Fruit fly (Drosophila melanogaster) whole organism, wandering third instar larva: ENCODE results near the gene CG14644.
A peak's percentile ranks its signal among the peaks of the same experiment; 100 is the strongest.

Experiments used
- Abd-B ChIP-seq: fragments of >200 bp; optimal IDR thresholded peaks from 2 replicates; lab custom pipeline; 2017; ENCODE audit warnings: missing biosample characterization, missing genetic modification characterization
- CG32264 ChIP-seq: fragments of 200-800 bp; sonication (Bioruptor generic); optimal IDR thresholded peaks from 2 replicates; lab custom pipeline; 2016; ENCODE audit warnings: missing biosample characterization, missing genetic modification characterization
- CG9705 ChIP-seq: fragments of 200-800 bp; sonication (Bioruptor generic); optimal IDR thresholded peaks from 2 replicates; lab custom pipeline; 2018; ENCODE audit warnings: missing biosample characterization, mild to moderate bottlenecking, missing genetic modification characterization
- CrebA ChIP-seq: fragments of 200-800 bp; sonication (Bioruptor generic); optimal IDR thresholded peaks from 2 replicates; lab custom pipeline; 2016; ENCODE audit warnings: missing biosample characterization, mild to moderate bottlenecking, missing genetic modification characterization, borderline replicate concordance
- Dfd ChIP-seq: fragments of >200 bp; optimal IDR thresholded peaks from 2 replicates; lab custom pipeline; 2017; ENCODE audit warnings: missing biosample characterization, missing genetic modification characterization
- Dif ChIP-seq: fragments of 200-275, 200-300 bp; sonication (Bioruptor generic); optimal IDR thresholded peaks from 2 replicates; lab custom pipeline; 2018; ENCODE audit warnings: missing biosample characterization, missing genetic modification characterization; ENCODE audit not compliant: partially characterized antibody
- GATAd ChIP-seq: sonication (Bioruptor generic); optimal IDR thresholded peaks from 2 replicates; lab custom pipeline; 2016; ENCODE audit warnings: missing biosample characterization, missing genetic modification characterization
- HLH106 ChIP-seq: fragments of 200-800 bp; optimal IDR thresholded peaks from 3 replicates; lab custom pipeline; 2019; ENCODE audit warnings: missing biosample characterization, mild to moderate bottlenecking, missing genetic modification characterization, moderate library complexity
- Hnf4 ChIP-seq: fragments of 200-800 bp; sonication (Bioruptor generic); optimal IDR thresholded peaks from 2 replicates; lab custom pipeline; 2016; ENCODE audit warnings: missing biosample characterization, mild to moderate bottlenecking, missing genetic modification characterization
- Hr78 ChIP-seq: fragments of >200 bp; optimal IDR thresholded peaks from 2 replicates; lab custom pipeline; 2017; ENCODE audit warnings: missing biosample characterization, missing genetic modification characterization
- Hr83 ChIP-seq: fragments of 200-300 bp; sonication (Bioruptor generic); optimal IDR thresholded peaks from 2 replicates; lab custom pipeline; 2016; ENCODE audit warnings: missing biosample characterization, mild to moderate bottlenecking, missing genetic modification characterization, moderate library complexity; ENCODE audit not compliant: poor library complexity, severe bottlenecking
- Jra ChIP-seq: sonication (Bioruptor generic); optimal IDR thresholded peaks from 2 replicates; lab custom pipeline; 2016; ENCODE audit warnings: missing biosample characterization, missing genetic modification characterization
- Mio ChIP-seq: sonication (Bioruptor generic); optimal IDR thresholded peaks from 2 replicates; lab custom pipeline; 2016; ENCODE audit warnings: missing biosample characterization, missing genetic modification characterization
- Myc ChIP-seq: fragments of >200 bp; optimal IDR thresholded peaks from 2 replicates; lab custom pipeline; 2017
- N ChIP-seq: fragments of >200 bp; optimal IDR thresholded peaks from 2 replicates; lab custom pipeline; 2018; ENCODE audit warnings: missing biosample characterization, missing external identifiers, missing genetic modification characterization
- OdsH ChIP-seq: fragments of 200-800 bp; sonication (Bioruptor generic); optimal IDR thresholded peaks from 2 replicates; lab custom pipeline; 2016; ENCODE audit warnings: missing biosample characterization, mild to moderate bottlenecking, missing genetic modification characterization
- Rel ChIP-seq, 2 experiments: fragments of 200-800 bp; sonication (Bioruptor generic) in 1 of 2; optimal IDR thresholded peaks; 2 replicates in 1 of 2; 3 replicates in 1 of 2; lab custom pipeline; 2016 to 2019; ENCODE audit warnings: mild to moderate bottlenecking in 2 of 2, missing biosample characterization in 2 of 2, missing genetic modification characterization in 2 of 2, moderate library complexity in 1 of 2
- Sp1 ChIP-seq: fragments of 200-800 bp; sonication (Bioruptor generic); optimal IDR thresholded peaks from 3 replicates; lab custom pipeline; 2019; ENCODE audit warnings: missing biosample characterization, mild to moderate bottlenecking, missing genetic modification characterization, moderate library complexity
- Vsx2 ChIP-seq: fragments of 200-300, 225-300 bp; sonication (Bioruptor generic); optimal IDR thresholded peaks from 2 replicates; lab custom pipeline; 2018; ENCODE audit warnings: missing biosample characterization, missing genetic modification characterization; ENCODE audit not compliant: partially characterized antibody
- br ChIP-seq: fragments of 200-800 bp; sonication (Bioruptor generic); optimal IDR thresholded peaks from 2 replicates; lab custom pipeline; 2016; ENCODE audit warnings: missing biosample characterization, missing genetic modification characterization
- brk ChIP-seq: fragments of 200-800 bp; sonication (Bioruptor generic); optimal IDR thresholded peaks from 2 replicates; lab custom pipeline; 2016; ENCODE audit warnings: missing biosample characterization, mild to moderate bottlenecking, missing genetic modification characterization
- dl ChIP-seq, 2 experiments: fragments of 175-275, 200-275 bp in 1 of 2; fragments of 200-275 bp in 1 of 2; sonication (Bioruptor generic); optimal IDR thresholded peaks; lab custom pipeline; 2018; ENCODE audit warnings: mild to moderate bottlenecking in 2 of 2, missing biosample characterization in 2 of 2, missing genetic modification characterization in 2 of 2, moderate library complexity in 2 of 2; ENCODE audit not compliant: partially characterized antibody in 2 of 2, insufficient read depth in 1 of 2
- dmrt93B ChIP-seq: fragments of 200-800 bp; sonication (Bioruptor generic); optimal IDR thresholded peaks from 2 replicates; lab custom pipeline; 2018; ENCODE audit warnings: missing biosample characterization, mild to moderate bottlenecking, missing genetic modification characterization
- dsf ChIP-seq: sonication (Bioruptor generic); optimal IDR thresholded peaks from 2 replicates; lab custom pipeline; 2016; ENCODE audit warnings: missing biosample characterization, missing genetic modification characterization, borderline replicate concordance
- ey ChIP-seq: fragments of 200-800 bp; sonication (Bioruptor generic); optimal IDR thresholded peaks from 2 replicates; lab custom pipeline; 2016; ENCODE audit warnings: missing biosample characterization, missing genetic modification characterization
- foxo ChIP-seq, 2 experiments: fragments of 200-800 bp; sonication (Bioruptor generic); optimal IDR thresholded peaks; 2 replicates in 1 of 2; 3 replicates in 1 of 2; lab custom pipeline; 2016 to 2017; ENCODE audit warnings: missing biosample characterization in 2 of 2, missing genetic modification characterization in 2 of 2
- fru ChIP-seq: fragments of 200-800 bp; sonication (Bioruptor generic); optimal IDR thresholded peaks from 3 replicates; lab custom pipeline; 2016; ENCODE audit warnings: missing biosample characterization, mild to moderate bottlenecking, missing genetic modification characterization
- h ChIP-seq: fragments of 200-800 bp; sonication (Bioruptor generic); optimal IDR thresholded peaks from 3 replicates; lab custom pipeline; 2016; ENCODE audit warnings: missing biosample characterization, mild to moderate bottlenecking, missing genetic modification characterization
- jim ChIP-seq: fragments of 175-275, 200-325 bp; sonication (Bioruptor generic); optimal IDR thresholded peaks from 2 replicates; lab custom pipeline; 2016; ENCODE audit warnings: missing biosample characterization, mild to moderate bottlenecking, missing genetic modification characterization
- lola ChIP-seq: fragments of >200 bp; optimal IDR thresholded peaks from 2 replicates; lab custom pipeline; 2017; ENCODE audit warnings: missing biosample characterization, missing genetic modification characterization
- pan ChIP-seq: fragments of >200 bp; optimal IDR thresholded peaks from 2 replicates; lab custom pipeline; 2017
- psq ChIP-seq: fragments of 200-800 bp; sonication (Bioruptor generic); optimal IDR thresholded peaks from 3 replicates; lab custom pipeline; 2017; ENCODE audit warnings: missing biosample characterization, mild to moderate bottlenecking, missing genetic modification characterization, moderate library complexity
- rgr ChIP-seq: fragments of 200-800 bp; sonication (Bioruptor generic); optimal IDR thresholded peaks from 3 replicates; lab custom pipeline; 2016; ENCODE audit warnings: missing biosample characterization, mild to moderate bottlenecking, missing genetic modification characterization
- sage ChIP-seq: fragments of 200-800 bp; sonication (Bioruptor generic); optimal IDR thresholded peaks from 2 replicates; lab custom pipeline; 2016; ENCODE audit warnings: missing biosample characterization, mild to moderate bottlenecking, missing genetic modification characterization
- sv ChIP-seq: fragments of 200-800 bp; sonication (Bioruptor generic); optimal IDR thresholded peaks from 3 replicates; lab custom pipeline; 2016; ENCODE audit warnings: missing biosample characterization, missing genetic modification characterization
- tai ChIP-seq: sonication (Bioruptor generic); optimal IDR thresholded peaks from 2 replicates; lab custom pipeline; 2016; ENCODE audit warnings: missing biosample characterization, missing genetic modification characterization
- usp ChIP-seq: fragments of >200 bp; optimal IDR thresholded peaks from 2 replicates; lab custom pipeline; 2017; ENCODE audit warnings: missing biosample characterization, missing genetic modification characterization
- woc ChIP-seq: sonication (Bioruptor generic); optimal IDR thresholded peaks from 2 replicates; lab custom pipeline; 2016; ENCODE audit warnings: missing biosample characterization, mild to moderate bottlenecking, missing genetic modification characterization

Gene CG14644

dm6 chr3R:4214601-4215000 is 38.2 kb downstream of the CG14644 start:
- TF ChIP-seq Jra (GFP tag; lab: Kevin White, UChicago) (no peak), OdsH (GFP tag; lab: Kevin White, UChicago) (no peak), CG9705 (GFP tag; lab: Kevin White, UChicago) (no peak)

DNA sequence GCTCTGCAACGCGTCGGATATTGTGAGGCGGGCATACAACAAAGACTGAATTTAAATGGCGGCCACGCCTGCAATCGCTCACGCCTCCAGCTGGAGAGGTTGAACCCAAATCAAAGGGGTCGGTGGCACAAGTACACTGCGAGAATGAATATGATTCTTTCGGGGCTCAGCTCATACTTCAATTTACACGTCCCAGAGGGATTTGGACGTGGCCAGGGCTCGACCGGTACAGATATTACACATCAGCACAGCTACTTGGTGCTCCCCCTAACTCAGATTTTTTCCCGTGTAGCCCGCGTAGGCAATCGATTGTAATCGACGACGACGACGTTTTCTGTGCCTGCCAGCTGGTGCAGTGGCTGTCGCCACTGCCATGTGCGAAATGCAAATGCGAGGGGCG is 38.8 kb downstream of the CG14644 start:
- TF ChIP-seq rgr (GFP tag; lab: Kevin White, UChicago) (peak; percentile 73), lola (GFP tag; lab: Kevin White, UChicago) (no peak), tai (GFP tag; lab: Kevin White, UChicago) (peak; percentile 5), woc (GFP tag; lab: Kevin White, UChicago) (peak; percentile 65), brk (GFP tag; lab: Kevin White, UChicago) (peak; percentile 6), h (GFP tag; lab: Kevin White, UChicago) (peak; percentile 84), jim (GFP tag; lab: Kevin White, UChicago) (no peak), Mio (GFP tag; lab: Kevin White, UChicago) (no peak), CrebA (GFP tag; lab: Kevin White, UChicago) (no peak), Myc (lab: Kevin White, UChicago) (no peak), Hr83 (GFP tag; lab: Kevin White, UChicago) (peak; percentile 17), HLH106 (tag; lab: Kevin White, UChicago) (peak; percentile 81), pan (lab: Kevin White, UChicago) (no peak), CG32264 (GFP tag; lab: Kevin White, UChicago) (peak; percentile 70), dmrt93B (GFP tag; lab: Kevin White, UChicago) (peak; percentile 70), br (GFP tag; lab: Kevin White, UChicago) (peak; percentile 81), Sp1 (GFP tag; lab: Kevin White, UChicago) (peak; percentile 68), ey (GFP tag; lab: Kevin White, UChicago) (peak; percentile 79), dl (GFP tag; optimal IDR thresholded peaks at IDR 0.05; lab: Kevin White, UChicago; ENCODE audit: insufficient read depth in 1 of 2, partially characterized antibody in 2 of 2) (no peak), Dfd (no peak), sage (GFP tag; lab: Kevin White, UChicago) (peak; percentile 9), sv (GFP tag; lab: Kevin White, UChicago) (peak; percentile 52), fru (GFP tag; lab: Kevin White, UChicago) (peak; percentile 87), OdsH (GFP tag; lab: Kevin White, UChicago) (peak; percentile 66), Hnf4 (peak; percentile 69), N (GFP tag; lab: Kevin White, UChicago) (no peak), CG9705 (GFP tag; lab: Kevin White, UChicago) (peak; percentile 31), foxo (GFP tag; optimal IDR thresholded peaks at IDR 0.05; lab: Kevin White, UChicago) (peak in 1 of 2 experiments; percentile 88), psq (GFP tag; lab: Kevin White, UChicago) (peak; percentile 57), usp (no peak), dsf (GFP tag; lab: Kevin White, UChicago) (no peak), Dif (GFP tag; lab: Kevin White, UChicago) (no peak), GATAd (GFP tag; lab: Kevin White, UChicago) (peak; percentile 12), Jra (GFP tag; lab: Kevin White, UChicago) (no peak), Hr78 (GFP tag; lab: Kevin White, UChicago) (no peak), Vsx2 (GFP tag; lab: Kevin White, UChicago) (no peak), Abd-B (GFP tag; lab: Kevin White, UChicago) (no peak), Rel (GFP tag; optimal IDR thresholded peaks at IDR 0.05; lab: Kevin White, UChicago) (no peak), Rel (tag; optimal IDR thresholded peaks at IDR 0.05; lab: Kevin White, UChicago) (peak; percentile 40)
